Worm (Caenorhabditis elegans) whole organism, L4 larva: Measurements from ENCODE around the gene C05B5.17.

Experiments used
- ama-1 ChIP-seq: fragments of 150-350 bp; optimal IDR thresholded peaks from 2 replicates; lab custom pipeline; 2014; ENCODE audit warnings: inconsistent platforms, mixed read lengths
- ceh-28 ChIP-seq: fragments of 150-350 bp; optimal IDR thresholded peaks from 2 replicates; lab custom pipeline; 2014; ENCODE audit warnings: missing biosample characterization, missing genetic modification reagents, missing genetic modification characterization
- fkh-10 ChIP-seq: fragments of 150-350 bp; optimal IDR thresholded peaks from 2 replicates; lab custom pipeline; 2014; ENCODE audit warnings: missing biosample characterization, missing genetic modification reagents, missing genetic modification characterization
- hif-1 ChIP-seq, 2 experiments: sonication (generic microtip); optimal IDR thresholded peaks; 2 replicates each; lab custom pipeline; 2016 to 2017; ENCODE audit warnings: missing compliant biosample characterization in 2 of 2, missing genetic modification characterization in 2 of 2, missing genetic modification reagents in 2 of 2, missing genotype in 2 of 2, mild to moderate bottlenecking in 1 of 2
- lin-29 ChIP-seq: fragments of 200-800 bp; sonication (Bioruptor generic); IDR thresholded peaks from 2 replicates; pipeline ENCODE4 v1.3.6; 2022; ENCODE audit warnings: missing genetic modification reagents, missing genetic modification characterization, missing compliant biosample characterization
- lsy-2 ChIP-seq, 2 experiments: fragments of 150-350 bp in 1 of 2; sonication (generic microtip) in 1 of 2; optimal IDR thresholded peaks; 2 replicates each; lab custom pipeline; 2014 to 2017; ENCODE audit warnings: missing biosample characterization in 2 of 2, missing genetic modification characterization in 2 of 2
- nhr-10 ChIP-seq: fragments of 150-350 bp; optimal IDR thresholded peaks from 2 replicates; lab custom pipeline; 2014; ENCODE audit warnings: missing biosample characterization, missing genetic modification characterization
- nhr-77 ChIP-seq: fragments of 150-350 bp; optimal IDR thresholded peaks from 2 replicates; lab custom pipeline; 2014; ENCODE audit warnings: missing biosample characterization, missing genetic modification characterization
- sdz-12 ChIP-seq: fragments of 200-800 bp; sonication (Bioruptor generic); optimal IDR thresholded peaks from 2 replicates; lab custom pipeline; 2018; ENCODE audit warnings: mild to moderate bottlenecking, missing genetic modification characterization, missing compliant biosample characterization
- vab-7 ChIP-seq: fragments of 200-800 bp; sonication (Bioruptor generic); IDR thresholded peaks from 2 replicates; pipeline ENCODE4 v1.3.6; 2022; ENCODE audit warnings: missing genetic modification reagents, missing genetic modification characterization, missing compliant biosample characterization
- zip-2 ChIP-seq: fragments of 150-350 bp; optimal IDR thresholded peaks from 2 replicates; lab custom pipeline; 2014; ENCODE audit warnings: missing biosample characterization, missing genetic modification characterization

- TF ChIP-seq ama-1 (lab: Kevin White, UChicago) (no peak), nhr-10 (tag; lab: Kevin White, UChicago) (no peak), fkh-10 (GFP tag; lab: Kevin White, UChicago) (no peak), lsy-2 (tag; optimal IDR thresholded peaks at IDR 0.05; lab: Kevin White, UChicago) (no peak), zip-2 (tag; lab: Kevin White, UChicago) (no peak), lin-29 (GFP tag; lab: Robert Waterston, UW) (no peak), hif-1 (tag; optimal IDR thresholded peaks at IDR 0.05; lab: Kevin White, UChicago) (no peak), ceh-28 (tag; lab: Kevin White, UChicago) (no peak), nhr-77 (tag; lab: Kevin White, UChicago) (no peak), sdz-12 (no peak), vab-7 (GFP tag; lab: Robert Waterston, UW) (no peak)
Observed at ce11 chrIII:9956665-9957401, 42.3 kb downstream of the C05B5.17 start, which contains the start of gene alx-1.
